Worm (Caenorhabditis elegans): ENCODE results near the gene imph-1.

imph-1 gene

ce11 chrIII:4568455-4568854 is 15.0 kb downstream of the imph-1 start, which contains the start of gene idhg-1 (continued):
- TF ChIP-seq snpc-4 (GFP tag; optimal IDR thresholded peaks at IDR 0.05) (no peak), snpc-4 (tag; optimal IDR thresholded peaks at IDR 0.05) (peak in 3 of 4 experiments; percentile 8 to 63 (median 12)), hmg-20 (GFP tag; IDR thresholded peaks at IDR 0.05) (0 out of 2 replicates have a peak, but pooled peaks have one; percentile 64), rpc-1 (optimal IDR thresholded peaks at IDR 0.05) (peak; percentile 55), rpc-1 (tag; optimal IDR thresholded peaks at IDR 0.05) (no peak), zim-3 (tag; optimal IDR thresholded peaks at IDR 0.05) (peak; percentile 7), attf-5 (GFP tag; optimal IDR thresholded peaks at IDR 0.05) (peak; percentile 78), athp-1 (tag; optimal IDR thresholded peaks at IDR 0.05) (peak; percentile 30), nhr-27 (tag; optimal IDR thresholded peaks at IDR 0.05) (no peak), lsl-1 (GFP tag; optimal IDR thresholded peaks at IDR 0.05) (peak; percentile 42), mxl-1 (tag; optimal IDR thresholded peaks at IDR 0.05) (no peak), egl-44 (GFP tag; IDR thresholded peaks at IDR 0.05) (0 out of 2 replicates have a peak, but pooled peaks have one; percentile 55), lin-40 (tag; optimal IDR thresholded peaks at IDR 0.05) (peak; percentile 51), F55B11.4 (tag; optimal IDR thresholded peaks at IDR 0.05; ENCODE audit: borderline replicate concordance, insufficient read depth) (no peak), let-526 (GFP tag; IDR thresholded peaks at IDR 0.05) (no peak), madf-3 (GFP tag; IDR thresholded peaks at IDR 0.05) (no peak), Y53G8AR.9 (GFP tag; conservative IDR thresholded peaks at IDR 0.05) (no peak), let-607 (tag; optimal IDR thresholded peaks at IDR 0.05) (peak in 1 of 2 experiments; percentile 11)

DNA sequence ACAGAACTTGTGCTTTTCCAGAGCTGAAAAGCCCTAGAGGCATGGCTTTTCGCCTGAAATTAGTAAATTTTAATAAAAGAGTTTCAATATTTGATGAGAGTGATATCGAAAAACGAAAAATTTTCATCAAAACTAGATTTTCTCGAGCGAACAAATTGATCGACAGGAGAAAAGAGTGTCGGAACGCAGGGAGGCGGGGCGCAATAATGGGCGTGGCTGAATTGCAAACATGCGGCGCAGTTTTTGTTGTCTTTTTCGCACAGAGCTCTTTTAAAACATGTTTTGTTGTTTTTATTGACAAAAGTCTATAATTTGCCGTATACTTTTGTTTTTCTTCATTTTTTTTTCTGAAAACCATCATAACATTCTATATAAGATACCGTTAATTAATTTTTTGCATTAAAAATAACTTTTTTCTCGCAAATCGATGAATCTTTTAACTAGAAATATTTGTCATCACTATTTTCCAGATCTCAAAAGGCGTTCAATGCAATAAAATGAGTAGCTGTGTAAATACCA is 25.0 kb downstream of the imph-1 start, which contains the start of the genes sel-5 and wdr-48:
sel-5 (minus strand) TSS at position 53 of the 519 bp plus-strand sequence.
wdr-48 (plus strand) TSS at position 469 of the 519 bp plus-strand sequence.
- TF ChIP-seq ztf-26 (tag; optimal IDR thresholded peaks at IDR 0.05) (no peak), nhr-80 (tag; optimal IDR thresholded peaks at IDR 0.05) (peak; percentile 28), F23B12.7 (tag; optimal IDR thresholded peaks at IDR 0.05; ENCODE audit: insufficient read depth) (peak; percentile 52), attf-5 (GFP tag; optimal IDR thresholded peaks at IDR 0.05) (peak; percentile 15), snpc-4 (GFP tag; optimal IDR thresholded peaks at IDR 0.05) (no peak), snpc-4 (tag; optimal IDR thresholded peaks at IDR 0.05) (peak in 2 of 4 experiments; percentile 22 to 26), F57A8.1 (GFP tag; optimal IDR thresholded peaks at IDR 0.05) (no peak)

DNA sequence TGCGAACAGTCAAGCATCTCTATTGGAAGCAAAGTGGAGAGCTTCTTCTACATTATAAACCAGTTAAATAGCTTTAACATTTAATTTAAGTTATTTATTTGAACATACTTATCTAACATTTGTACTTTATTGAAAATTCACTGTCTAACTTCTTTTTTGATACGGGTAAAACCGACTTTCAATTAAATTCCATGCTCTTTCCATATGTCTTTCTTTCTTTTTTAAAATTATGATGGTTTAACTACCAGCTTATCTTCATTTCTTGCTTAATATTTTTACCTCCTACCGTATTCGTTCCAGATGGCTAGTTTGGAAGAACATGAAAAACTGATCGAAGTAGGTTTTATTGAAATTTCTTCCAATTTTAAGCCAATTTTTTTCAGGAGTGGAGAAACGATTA is 28.1 kb downstream of the imph-1 start, which contains the start of gene F35G12.12:
F35G12.12 (plus strand) TSS at position 301 of the 400 bp plus-strand sequence.
- TF ChIP-seq F23B12.7 (tag; optimal IDR thresholded peaks at IDR 0.05; ENCODE audit: insufficient read depth) = no peak
- no peak for TF ChIP-seq ceh-91 (GFP tag; IDR thresholded peaks at IDR 0.05)
- TF ChIP-seq ztf-6 (GFP tag; IDR thresholded peaks at IDR 0.05) = no peak
- TF ChIP-seq nhr-80 (tag; optimal IDR thresholded peaks at IDR 0.05) = no peak

DNA sequence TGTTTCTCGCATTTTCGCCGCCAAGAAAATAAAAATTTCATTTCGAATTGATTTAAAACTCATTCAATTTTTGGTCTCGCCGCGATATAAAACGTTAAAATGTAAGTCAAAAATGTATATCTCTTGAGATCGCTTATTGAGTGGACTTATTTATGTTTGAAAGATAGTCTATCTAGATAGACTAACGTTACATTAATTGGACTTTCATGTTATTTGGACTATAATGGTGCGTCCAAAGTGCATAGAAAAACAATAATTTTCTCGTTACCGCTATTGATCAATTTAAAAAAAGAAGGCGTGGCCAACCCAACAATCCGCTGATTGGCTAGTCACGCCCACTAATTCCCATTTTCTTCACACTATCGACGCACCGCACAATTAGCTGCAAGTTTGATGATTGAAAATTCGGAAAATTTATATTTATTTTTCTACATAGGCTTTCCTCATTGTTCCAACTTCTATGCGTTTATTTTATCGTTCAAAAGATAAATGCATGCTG is 30.7 kb downstream of the imph-1 start, which contains the start of gene F35G12.5:
F35G12.5 (plus strand) TSS at position 51 of the 499 bp plus-strand sequence.
- TF ChIP-seq rec-8 (tag; optimal IDR thresholded peaks at IDR 0.05) (no peak), nhr-90 (tag; optimal IDR thresholded peaks at IDR 0.05) (no peak), nfyb-1 (GFP tag; IDR thresholded peaks at IDR 0.05) (peak; percentile 81)

DNA sequence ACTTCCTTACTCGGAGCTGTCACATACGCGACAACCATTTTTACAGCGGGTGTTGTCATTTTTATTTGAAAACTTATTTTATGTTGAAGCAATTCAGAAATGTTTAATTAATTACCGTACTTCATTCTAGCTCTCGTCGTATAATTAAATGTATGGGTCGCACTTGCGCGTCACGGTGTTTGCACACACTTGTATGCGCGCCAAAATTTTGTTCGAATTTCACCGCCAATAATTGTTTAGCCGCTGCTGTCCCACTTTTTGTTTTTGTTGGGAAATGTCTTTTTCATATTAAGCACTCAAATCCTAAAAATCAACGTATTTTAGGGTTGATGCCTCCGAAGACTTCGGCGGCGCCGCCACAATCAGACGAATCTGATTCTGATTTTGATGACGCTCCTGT is 33.8 kb downstream of the imph-1 start, which contains the start of the genes F35G12.7 and smc-4:
F35G12.7 (minus strand) TSS at position 154 of the 400 bp plus-strand sequence.
smc-4 (plus strand) TSS at position 325 of the 400 bp plus-strand sequence.
- TF ChIP-seq aptf-3 (GFP tag; IDR thresholded peaks at IDR 0.05) = no peak
- TF ChIP-seq gei-17 (GFP tag; optimal IDR thresholded peaks at IDR 0.05) = no peak
- TF ChIP-seq F57C9.4 (tag; optimal IDR thresholded peaks at IDR 0.05) = no peak
- TF ChIP-seq nfyb-1 (GFP tag; IDR thresholded peaks at IDR 0.05) = peak; percentile 67
- TF ChIP-seq ekl-4 (GFP tag; IDR thresholded peaks at IDR 0.05) = peak; percentile 66
- no peak for TF ChIP-seq F52B5.7 (tag; optimal IDR thresholded peaks at IDR 0.05)
- TF ChIP-seq snpc-4 (GFP tag; optimal IDR thresholded peaks at IDR 0.05) = no peak
- peak in 2 of 4 experiments; percentile 7 to 23 for TF ChIP-seq snpc-4 (tag; optimal IDR thresholded peaks at IDR 0.05)
- TF ChIP-seq F37B4.10 (GFP tag; IDR thresholded peaks at IDR 0.05) = 0 out of 2 replicates have a peak, but pooled peaks have one; percentile 15
- TF ChIP-seq F33H1.4 (GFP tag; IDR thresholded peaks at IDR 0.05) = peak; percentile 70
- TF ChIP-seq snpc-3.4 (tag; optimal IDR thresholded peaks at IDR 0.05) = peak; percentile 76
- peak; percentile 66 for TF ChIP-seq dox-1 (GFP tag; IDR thresholded peaks at IDR 0.05)
- TF ChIP-seq lin-35 (GFP tag; optimal IDR thresholded peaks at IDR 0.05) = peak in 1 of 3 experiments; percentile 62
- TF ChIP-seq madf-6 (GFP tag; IDR thresholded peaks at IDR 0.05) = peak; percentile 96
- TF ChIP-seq ceh-91 (GFP tag; IDR thresholded peaks at IDR 0.05) = peak; percentile 73
- peak; percentile 40; the same call in 1 of the 2 replicates for TF ChIP-seq rcor-1 (GFP tag; IDR thresholded peaks at IDR 0.05)
- no peak for TF ChIP-seq C06A6.2 (GFP tag; conservative IDR thresholded peaks at IDR 0.05)

Data from whole organism, young adult.